Fruit fly (Drosophila melanogaster) whole organism, embryonic: ENCODE measurements around the gene yrt.

Experiments used
- CG13296 ChIP-seq: fragments of 200-800 bp; sonication (Bioruptor generic); optimal IDR thresholded peaks from 3 replicates; lab custom pipeline; 2018; ENCODE audit warnings: missing biosample characterization, mild to moderate bottlenecking, missing genetic modification characterization
- CG13775 ChIP-seq: fragments of 200-800 bp; sonication (Bioruptor generic); optimal IDR thresholded peaks from 3 replicates; lab custom pipeline; 2017; ENCODE audit warnings: missing biosample characterization, mild to moderate bottlenecking, missing genetic modification characterization
- CG14050 ChIP-seq: fragments of 200-800 bp; sonication (Bioruptor generic); IDR thresholded peaks from 3 replicates; pipeline ENCODE4 v1.3.6; 2022; ENCODE audit warnings: missing biosample characterization, missing genetic modification characterization
- CG15269 ChIP-seq: fragments of 200-800 bp; sonication (Bioruptor generic); optimal IDR thresholded peaks from 2 replicates; lab custom pipeline; 2018; ENCODE audit warnings: missing biosample characterization, mild to moderate bottlenecking, missing genetic modification characterization, moderate library complexity
- CG16779 ChIP-seq: fragments of 200-800 bp; sonication (Bioruptor generic); IDR thresholded peaks from 2 replicates; pipeline ENCODE4 v1.3.6; 2022; ENCODE audit warnings: missing biosample characterization, missing genetic modification characterization
- CG17186 ChIP-seq: fragments of 200-800 bp; sonication (Bioruptor generic); optimal IDR thresholded peaks from 3 replicates; lab custom pipeline; 2017; ENCODE audit warnings: missing biosample characterization, missing genetic modification reagents, missing genetic modification characterization
- CG17829 ChIP-seq: fragments of 200-800 bp; optimal IDR thresholded peaks from 2 replicates; lab custom pipeline; 2019; ENCODE audit warnings: missing biosample characterization, mild to moderate bottlenecking, missing genetic modification characterization, moderate library complexity
- CG1792 ChIP-seq: fragments of 200-800 bp; sonication (Bioruptor generic); optimal IDR thresholded peaks from 2 replicates; lab custom pipeline; 2016; ENCODE audit warnings: missing biosample characterization, missing genetic modification characterization
- CG2678 ChIP-seq: fragments of 200-800 bp; sonication (Bioruptor generic); optimal IDR thresholded peaks from 3 replicates; lab custom pipeline; 2019; ENCODE audit warnings: missing biosample characterization, mild to moderate bottlenecking, missing genetic modification characterization, moderate library complexity
- CG2712 ChIP-seq: fragments of 200-800 bp; optimal IDR thresholded peaks from 3 replicates; lab custom pipeline; 2019; ENCODE audit warnings: missing biosample characterization, mild to moderate bottlenecking, missing genetic modification characterization, moderate library complexity
- CG31224 ChIP-seq: fragments of 200-800 bp; sonication (Bioruptor generic); IDR thresholded peaks from 2 replicates; pipeline ENCODE4 v1.3.6; 2022; ENCODE audit warnings: missing biosample characterization, missing genetic modification characterization
- CG4730 ChIP-seq: fragments of 200-800 bp; sonication (Bioruptor generic); IDR thresholded peaks from 2 replicates; pipeline ENCODE4 v1.3.6; 2022; ENCODE audit warnings: missing biosample characterization, missing genetic modification characterization
- CG7357 ChIP-seq: fragments of 200-800 bp; sonication (Bioruptor generic); IDR thresholded peaks from 3 replicates; pipeline ENCODE4 v1.3.6; 2022; ENCODE audit warnings: missing biosample characterization, missing genetic modification characterization
- CG8359 ChIP-seq: fragments of 200-800 bp; sonication (Bioruptor generic); optimal IDR thresholded peaks from 2 replicates; lab custom pipeline; 2017; ENCODE audit warnings: missing biosample characterization, mild to moderate bottlenecking, missing genetic modification characterization, borderline replicate concordance
- CG8924 ChIP-seq: fragments of 200-800 bp; optimal IDR thresholded peaks from 3 replicates; lab custom pipeline; 2019; ENCODE audit warnings: missing biosample characterization, mild to moderate bottlenecking, missing genetic modification characterization, moderate library complexity
- Dek ChIP-seq: fragments of 200-800 bp; sonication (Bioruptor generic); optimal IDR thresholded peaks from 3 replicates; lab custom pipeline; 2019; ENCODE audit warnings: missing biosample characterization, mild to moderate bottlenecking, missing genetic modification characterization, moderate library complexity
- Doc3 ChIP-seq: fragments of 200-800 bp; sonication (Bioruptor generic); IDR thresholded peaks from 3 replicates; pipeline ENCODE4 v1.3.6; 2022; ENCODE audit warnings: missing biosample characterization, missing genetic modification characterization; ENCODE audit not compliant: partially characterized antibody
- Dp ChIP-seq: fragments of 200-800 bp; sonication (Bioruptor generic); optimal IDR thresholded peaks from 2 replicates; lab custom pipeline; 2018; ENCODE audit warnings: missing biosample characterization, mild to moderate bottlenecking, missing genetic modification characterization, moderate library complexity
- Fer3 ChIP-seq: fragments of 200-800 bp; sonication (Bioruptor generic); optimal IDR thresholded peaks from 2 replicates; lab custom pipeline; 2018; ENCODE audit warnings: missing biosample characterization, mild to moderate bottlenecking, missing genetic modification characterization, moderate library complexity
- Gsc ChIP-seq: fragments of 200-800 bp; sonication (Bioruptor generic); IDR thresholded peaks from 2 replicates; pipeline ENCODE4 v1.3.6; 2022; ENCODE audit warnings: missing biosample characterization, missing genetic modification characterization
- HLH4C ChIP-seq: fragments of 200-800 bp; sonication (Bioruptor generic); IDR thresholded peaks from 3 replicates; pipeline ENCODE4 v1.3.6; 2022; ENCODE audit warnings: missing biosample characterization, missing genetic modification characterization; ENCODE audit not compliant: partially characterized antibody
- Hr51 ChIP-seq, 2 experiments: fragments of 200-800 bp; sonication (Bioruptor generic); optimal IDR thresholded peaks; 2 replicates in 1 of 2; 3 replicates in 1 of 2; lab custom pipeline; 2016 to 2018; ENCODE audit warnings: missing biosample characterization in 2 of 2, missing genetic modification characterization in 2 of 2, mild to moderate bottlenecking in 1 of 2, moderate library complexity in 1 of 2
- Hsf ChIP-seq: fragments of 200-800 bp; sonication (Bioruptor generic); optimal IDR thresholded peaks from 3 replicates; lab custom pipeline; 2016; ENCODE audit warnings: missing biosample characterization, missing genetic modification characterization
- Lhr ChIP-seq: fragments of 200-800 bp; sonication (Bioruptor generic); optimal IDR thresholded peaks from 3 replicates; lab custom pipeline; 2017; ENCODE audit warnings: mild to moderate bottlenecking, missing biosample characterization, missing genetic modification reagents, missing genetic modification characterization
- Mes4 ChIP-seq: fragments of 200-800 bp; sonication (Bioruptor generic); optimal IDR thresholded peaks from 2 replicates; lab custom pipeline; 2016; ENCODE audit warnings: missing biosample characterization, missing genetic modification characterization
- Nf-YA ChIP-seq: fragments of 200-800 bp; sonication (Bioruptor generic); IDR thresholded peaks from 2 replicates; pipeline ENCODE4 v1.3.6; 2022; ENCODE audit warnings: missing biosample characterization, missing genetic modification characterization
- Pdp1 ChIP-seq, 2 experiments: fragments of 200-800 bp; sonication (Bioruptor generic); optimal IDR thresholded peaks; 3 replicates each; lab custom pipeline; 2016; ENCODE audit warnings: missing biosample characterization in 2 of 2, missing genetic modification characterization in 2 of 2, mild to moderate bottlenecking in 1 of 2, moderate library complexity in 1 of 2
- Tbp ChIP-seq: fragments of >200 bp; optimal IDR thresholded peaks from 2 replicates; lab custom pipeline; 2018; ENCODE audit warnings: missing biosample characterization, missing genetic modification characterization
- Xrp1 ChIP-seq: fragments of 200-800 bp; sonication (Bioruptor generic); IDR thresholded peaks from 2 replicates; pipeline ENCODE4 v1.3.6; 2022; ENCODE audit warnings: missing biosample characterization, missing genetic modification characterization
- ara ChIP-seq: fragments of 200-800 bp; sonication (Bioruptor generic); IDR thresholded peaks from 2 replicates; pipeline ENCODE4 v1.3.6; 2022; ENCODE audit warnings: missing biosample characterization, missing genetic modification characterization
- bowl ChIP-seq: fragments of 200-800 bp; sonication (Bioruptor generic); IDR thresholded peaks from 2 replicates; pipeline ENCODE4 v1.3.6; 2022; ENCODE audit warnings: missing biosample characterization, missing genetic modification characterization
- btn ChIP-seq: fragments of 200-800 bp; sonication (Bioruptor generic); optimal IDR thresholded peaks from 2 replicates; lab custom pipeline; 2016; ENCODE audit warnings: missing biosample characterization, missing genetic modification characterization
- crp ChIP-seq, 2 experiments: fragments of 200-800 bp; sonication (Bioruptor generic); optimal IDR thresholded peaks; 2 replicates in 1 of 2; 3 replicates in 1 of 2; lab custom pipeline; 2017; ENCODE audit warnings: missing biosample characterization in 2 of 2, missing genetic modification characterization in 2 of 2, mild to moderate bottlenecking in 1 of 2, moderate library complexity in 1 of 2
- dm ChIP-seq: fragments of 200-800 bp; sonication (Bioruptor generic); optimal IDR thresholded peaks from 3 replicates; lab custom pipeline; 2016; ENCODE audit warnings: missing biosample characterization, missing genetic modification characterization
- eyg ChIP-seq: fragments of 200-800 bp; sonication (Bioruptor generic); optimal IDR thresholded peaks from 3 replicates; lab custom pipeline; 2016; ENCODE audit warnings: missing biosample characterization, missing genetic modification characterization
- fd64A ChIP-seq: fragments of 200-800 bp; sonication (Bioruptor generic); optimal IDR thresholded peaks from 3 replicates; lab custom pipeline; 2018; ENCODE audit warnings: missing biosample characterization, mild to moderate bottlenecking, missing genetic modification characterization
- gem ChIP-seq: fragments of 200-800 bp; sonication (Bioruptor generic); optimal IDR thresholded peaks from 2 replicates; lab custom pipeline; 2019; ENCODE audit warnings: missing biosample characterization, mild to moderate bottlenecking, missing genetic modification characterization, moderate library complexity
- inv ChIP-seq: fragments of 200-800 bp; sonication (Bioruptor generic); IDR thresholded peaks from 2 replicates; pipeline ENCODE4 v1.3.6; 2022; ENCODE audit warnings: missing biosample characterization, missing genetic modification characterization; ENCODE audit not compliant: partially characterized antibody
- jigr1 ChIP-seq: fragments of 200-800 bp; sonication (Bioruptor generic); IDR thresholded peaks from 3 replicates; pipeline ENCODE4 v1.3.6; 2022; ENCODE audit warnings: missing biosample characterization, missing genetic modification characterization
- ken ChIP-seq: fragments of 200-800 bp; sonication (Bioruptor generic); IDR thresholded peaks from 3 replicates; pipeline ENCODE4 v1.3.6; 2022; ENCODE audit warnings: missing biosample characterization, missing genetic modification characterization
- lilli ChIP-seq: fragments of 200-800 bp; sonication (Bioruptor generic); optimal IDR thresholded peaks from 3 replicates; lab custom pipeline; 2016; ENCODE audit warnings: missing biosample characterization, missing genetic modification characterization
- mam ChIP-seq: fragments of 200-800 bp; sonication (Bioruptor generic); optimal IDR thresholded peaks from 3 replicates; lab custom pipeline; 2016; ENCODE audit warnings: missing biosample characterization, missing genetic modification characterization
- p53 ChIP-seq: fragments of 200-800 bp; sonication (Bioruptor generic); optimal IDR thresholded peaks from 2 replicates; lab custom pipeline; 2016; ENCODE audit warnings: missing biosample characterization, missing genetic modification characterization
- sob ChIP-seq: fragments of 200-800 bp; sonication (Bioruptor generic); IDR thresholded peaks from 2 replicates; pipeline ENCODE4 v1.3.6; 2022; ENCODE audit warnings: missing biosample characterization, missing genetic modification characterization
- sr ChIP-seq: fragments of 200-800 bp; sonication (Bioruptor generic); IDR thresholded peaks from 3 replicates; pipeline ENCODE4 v1.3.6; 2022; ENCODE audit warnings: missing biosample characterization, missing genetic modification characterization
- tap ChIP-seq: fragments of 200-800 bp; optimal IDR thresholded peaks from 3 replicates; lab custom pipeline; 2019; ENCODE audit warnings: missing biosample characterization, mild to moderate bottlenecking, missing genetic modification characterization, moderate library complexity
- tna ChIP-seq: fragments of 200-800 bp; sonication (Bioruptor generic); IDR thresholded peaks from 2 replicates; pipeline ENCODE4 v1.3.6; 2022; ENCODE audit warnings: missing biosample characterization, missing genetic modification characterization; ENCODE audit not compliant: partially characterized antibody
- ttk ChIP-seq: fragments of 200-800 bp; sonication (Bioruptor generic); IDR thresholded peaks from 2 replicates; pipeline ENCODE4 v2.1.2; 2022; ENCODE audit warnings: missing biosample characterization, missing genetic modification characterization
- tup ChIP-seq: fragments of 200-800 bp; sonication (Bioruptor generic); optimal IDR thresholded peaks from 2 replicates; lab custom pipeline; 2016; ENCODE audit warnings: missing biosample characterization, mild to moderate bottlenecking, missing genetic modification characterization, moderate library complexity
- usp ChIP-seq: fragments of >200 bp; optimal IDR thresholded peaks from 2 replicates; lab custom pipeline; 2017; ENCODE audit warnings: missing biosample characterization, missing genetic modification characterization
- wek ChIP-seq: fragments of 200-800 bp; sonication (Bioruptor generic); optimal IDR thresholded peaks from 3 replicates; lab custom pipeline; 2018; ENCODE audit warnings: missing biosample characterization, mild to moderate bottlenecking, missing genetic modification characterization, moderate library complexity

Gene yrt

DNA sequence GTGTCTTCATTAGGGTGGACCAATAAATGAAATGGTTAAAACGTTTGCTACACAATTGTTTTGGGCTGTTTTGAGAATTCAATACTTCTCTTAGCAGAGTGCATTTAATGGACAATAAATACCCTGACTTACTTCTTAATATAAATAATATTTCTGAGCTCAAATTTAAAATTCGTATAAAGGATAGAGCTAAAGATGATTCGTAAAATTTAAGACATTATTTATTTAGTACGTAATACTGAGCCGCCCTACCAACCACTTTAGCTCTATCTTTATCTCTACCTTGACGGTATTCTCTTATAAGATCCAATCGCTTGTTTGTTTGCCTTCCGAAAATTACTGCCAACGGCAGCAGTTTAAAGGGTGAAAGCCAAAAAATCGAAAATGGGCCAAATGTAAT is 1.2 kb downstream of the yrt start (continued):
- TF ChIP-seq dm (peak; percentile 19), mam (peak; percentile 50), CG15269 (peak; percentile 94), crp (GFP tag; optimal IDR thresholded peaks at IDR 0.05; lab: Kevin White, UChicago) (peak in 1 of 2 experiments; percentile 41), CG31224 (GFP tag; lab: Robert Waterston, UW) (no peak), usp (GFP tag; lab: Kevin White, UChicago) (no peak), CG17186 (GFP tag; lab: Kevin White, UChicago) (no peak), tup (GFP tag; lab: Kevin White, UChicago) (no peak), CG1792 (no peak), tna (GFP tag; lab: Robert Waterston, UW) (no peak), inv (GFP tag; lab: Robert Waterston, UW) (no peak), Tbp (GFP tag; lab: Kevin White, UChicago) (no peak), CG14050 (GFP tag; lab: Robert Waterston, UW) (peak; percentile 85), Gsc (GFP tag; lab: Robert Waterston, UW) (no peak), Dek (tag; lab: Kevin White, UChicago) (peak; percentile 75), btn (GFP tag; lab: Kevin White, UChicago) (no peak), Fer3 (tag; lab: Kevin White, UChicago) (peak; percentile 63), ttk (peak; percentile 46; the same call in 1 of the 2 replicates), Dp (GFP tag; lab: Kevin White, UChicago) (no peak), Pdp1 (GFP tag; optimal IDR thresholded peaks at IDR 0.05; lab: Kevin White, UChicago) (peak; percentile 33 to 63), bowl (GFP tag; lab: Robert Waterston, UW) (peak; percentile 6; the same call in 1 of the 2 replicates), Hsf (GFP tag; lab: Kevin White, UChicago) (peak; percentile 84), Doc3 (GFP tag; lab: Robert Waterston, UW) (no peak), CG4730 (GFP tag; lab: Robert Waterston, UW) (peak; percentile 55), CG16779 (GFP tag; lab: Robert Waterston, UW) (no peak), Hr51 (GFP tag; optimal IDR thresholded peaks at IDR 0.05; lab: Kevin White, UChicago) (peak; percentile 10 to 95), ara (GFP tag; lab: Robert Waterston, UW) (peak; percentile 71), lilli (GFP tag; lab: Kevin White, UChicago) (peak; percentile 75), CG13296 (GFP tag; lab: Kevin White, UChicago) (peak; percentile 88), sr (GFP tag; lab: Robert Waterston, UW) (0 out of 3 replicates have a peak, but pooled peaks have one; percentile 7), CG13775 (GFP tag; lab: Kevin White, UChicago) (peak; percentile 83), wek (GFP tag; lab: Kevin White, UChicago) (peak; percentile 63), CG2678 (tag; lab: Kevin White, UChicago) (peak; percentile 92), tap (peak; percentile 87), p53 (no peak), eyg (GFP tag; lab: Kevin White, UChicago) (no peak), CG8359 (GFP tag; lab: Kevin White, UChicago) (peak; percentile 64), CG17829 (peak; percentile 87), Mes4 (GFP tag; lab: Kevin White, UChicago) (peak; percentile 59), Xrp1 (peak; percentile 84), fd64A (GFP tag; lab: Kevin White, UChicago) (peak; percentile 31), Nf-YA (GFP tag; lab: Robert Waterston, UW) (no peak), gem (tag; lab: Kevin White, UChicago) (peak; percentile 92), sob (GFP tag; lab: Robert Waterston, UW) (peak; percentile 63), jigr1 (GFP tag; lab: Robert Waterston, UW) (no peak), HLH4C (GFP tag; lab: Robert Waterston, UW) (no peak), ken (GFP tag; lab: Robert Waterston, UW) (peak; percentile 28; the same call in 1 of the 3 replicates), CG7357 (no peak), CG2712 (tag; lab: Kevin White, UChicago) (peak; percentile 85), CG8924 (tag; lab: Kevin White, UChicago) (peak; percentile 89), Lhr (GFP tag; lab: Kevin White, UChicago) (peak; percentile 53)
